Fruit fly (Drosophila melanogaster): ENCODE measurements around the gene Tomosyn.

Tomosyn gene

DNA sequence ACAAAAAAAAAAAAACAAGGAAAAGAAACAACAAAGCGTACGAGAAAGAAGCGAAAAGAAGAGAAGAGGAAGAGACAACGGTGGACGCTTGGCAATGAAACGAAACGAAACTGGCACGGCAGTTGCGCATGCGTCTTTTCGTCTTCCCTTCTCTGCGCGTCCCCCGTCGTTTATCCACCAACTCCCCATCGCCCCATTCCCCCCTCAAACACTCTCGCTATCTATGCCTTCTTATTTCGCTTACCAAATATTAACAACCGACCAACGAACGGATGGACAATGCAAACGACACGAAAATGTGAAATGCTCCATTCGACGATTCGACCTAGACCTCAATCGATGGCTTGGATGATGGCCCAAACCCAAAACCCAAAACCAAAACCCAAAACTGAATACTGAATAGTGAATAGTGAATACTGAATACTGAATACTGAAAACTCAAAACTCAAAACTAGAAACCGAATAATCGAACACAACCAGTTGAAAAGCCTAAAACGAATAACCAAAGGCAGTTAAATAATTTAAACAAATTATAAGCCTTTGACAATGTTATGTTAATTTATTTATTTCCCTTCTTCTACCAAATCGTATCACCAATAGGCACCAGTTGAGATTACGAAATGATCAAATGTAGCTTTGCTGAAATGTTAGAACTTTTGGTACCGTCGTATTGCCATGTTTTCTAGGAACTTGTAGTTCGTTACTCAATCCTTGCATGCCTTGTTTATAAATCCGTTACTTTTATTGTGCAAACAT lies 39.3 kb downstream of the Tomosyn start:
- TF ChIP-seq psq (GFP tag; optimal IDR thresholded peaks at IDR 0.05) (peak; percentile 79), CrebA (GFP tag; optimal IDR thresholded peaks at IDR 0.05; ENCODE audit: borderline replicate concordance) (no peak)

DNA sequence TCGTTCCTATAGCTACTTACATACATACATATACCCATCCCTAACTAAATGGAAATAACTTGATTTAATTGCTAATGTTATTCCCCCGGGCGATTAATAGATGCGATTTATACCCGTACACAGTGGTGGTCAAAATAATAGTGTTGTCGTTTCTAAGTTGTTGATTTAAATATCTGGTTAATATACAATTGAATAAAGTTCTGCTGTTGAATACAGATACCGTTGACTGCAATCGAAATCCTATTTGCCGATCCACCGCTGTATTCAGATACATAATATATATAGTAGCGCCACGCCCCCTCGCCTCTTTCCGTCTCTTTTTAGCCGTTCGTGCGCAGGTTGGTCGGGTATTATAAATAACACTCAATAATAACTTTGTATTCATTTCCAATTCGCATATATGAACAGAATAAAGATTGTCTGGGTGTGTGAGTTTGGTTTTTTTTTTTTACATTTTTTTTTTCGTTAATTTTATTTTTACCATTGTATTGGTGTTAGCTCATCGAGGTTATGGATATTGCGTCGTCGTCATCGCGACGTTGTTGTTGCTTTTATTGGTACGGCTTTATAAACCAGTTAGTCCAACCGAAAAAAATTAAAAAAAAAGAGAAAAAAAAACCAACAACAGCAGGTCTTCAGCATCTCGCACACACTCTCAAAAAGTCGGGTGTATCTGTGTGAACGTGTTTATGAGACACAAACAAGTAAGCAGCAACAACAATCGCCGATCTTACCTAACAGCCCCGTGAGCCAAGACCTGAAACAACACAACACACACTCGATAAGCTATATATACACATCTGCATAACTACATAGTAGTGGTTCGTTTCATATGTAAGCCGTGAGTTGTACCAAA lies 41.1 kb downstream of the Tomosyn start:
- peak in 1 of 2 experiments; percentile 26 for TF ChIP-seq foxo (GFP tag; optimal IDR thresholded peaks at IDR 0.05)
- no peak for TF ChIP-seq Abd-B (GFP tag; optimal IDR thresholded peaks at IDR 0.05)
- TF ChIP-seq lola (GFP tag; optimal IDR thresholded peaks at IDR 0.05), result no peak
- TF ChIP-seq OdsH (GFP tag; optimal IDR thresholded peaks at IDR 0.05), result no peak
- no peak for TF ChIP-seq CG9705 (GFP tag; optimal IDR thresholded peaks at IDR 0.05)
- TF ChIP-seq sage (GFP tag; optimal IDR thresholded peaks at IDR 0.05), result no peak
- TF ChIP-seq br (GFP tag; optimal IDR thresholded peaks at IDR 0.05), result no peak
- TF ChIP-seq Jra (GFP tag; optimal IDR thresholded peaks at IDR 0.05), result peak; percentile 10
- peak; percentile 34 for TF ChIP-seq ey (GFP tag; optimal IDR thresholded peaks at IDR 0.05)
- no peak for TF ChIP-seq Vsx2 (GFP tag; optimal IDR thresholded peaks at IDR 0.05; ENCODE audit: partially characterized antibody)
- peak; percentile 26 for TF ChIP-seq brk (GFP tag; optimal IDR thresholded peaks at IDR 0.05)
- no peak for TF ChIP-seq rgr (GFP tag; optimal IDR thresholded peaks at IDR 0.05)
- peak; percentile 15 for TF ChIP-seq woc (GFP tag; optimal IDR thresholded peaks at IDR 0.05)
- TF ChIP-seq dsf (GFP tag; optimal IDR thresholded peaks at IDR 0.05; ENCODE audit: borderline replicate concordance), result no peak
- TF ChIP-seq Sp1 (GFP tag; optimal IDR thresholded peaks at IDR 0.05), result peak; percentile 37
- TF ChIP-seq CrebA (GFP tag; optimal IDR thresholded peaks at IDR 0.05; ENCODE audit: borderline replicate concordance), result peak; percentile 70
- TF ChIP-seq Rel (GFP tag; optimal IDR thresholded peaks at IDR 0.05), result no peak
- TF ChIP-seq Rel (tag; optimal IDR thresholded peaks at IDR 0.05), result no peak
- no peak for TF ChIP-seq tai (GFP tag; optimal IDR thresholded peaks at IDR 0.05)
- peak; percentile 44 for TF ChIP-seq psq (GFP tag; optimal IDR thresholded peaks at IDR 0.05)
- no peak for TF ChIP-seq Mio (GFP tag; optimal IDR thresholded peaks at IDR 0.05)
- TF ChIP-seq fru (GFP tag; optimal IDR thresholded peaks at IDR 0.05), result peak; percentile 45
- TF ChIP-seq Dif (GFP tag; optimal IDR thresholded peaks at IDR 0.05; ENCODE audit: partially characterized antibody), result peak; percentile 42
- TF ChIP-seq CG32264 (GFP tag; optimal IDR thresholded peaks at IDR 0.05), result no peak
- TF ChIP-seq Hnf4 (GFP tag; optimal IDR thresholded peaks at IDR 0.05), result no peak
- peak in 1 of 2 experiments; percentile 48 for TF ChIP-seq dl (GFP tag; optimal IDR thresholded peaks at IDR 0.05; ENCODE audit: insufficient read depth in 1 of 2, partially characterized antibody in 2 of 2)
- TF ChIP-seq usp (GFP tag; optimal IDR thresholded peaks at IDR 0.05), result no peak
- no peak for TF ChIP-seq HLH106 (tag; optimal IDR thresholded peaks at IDR 0.05)
- peak; percentile 7 for TF ChIP-seq Hr83 (GFP tag; optimal IDR thresholded peaks at IDR 0.05; ENCODE audit: poor library complexity, severe bottlenecking)
- TF ChIP-seq h (GFP tag; optimal IDR thresholded peaks at IDR 0.05), result peak; percentile 33

DNA sequence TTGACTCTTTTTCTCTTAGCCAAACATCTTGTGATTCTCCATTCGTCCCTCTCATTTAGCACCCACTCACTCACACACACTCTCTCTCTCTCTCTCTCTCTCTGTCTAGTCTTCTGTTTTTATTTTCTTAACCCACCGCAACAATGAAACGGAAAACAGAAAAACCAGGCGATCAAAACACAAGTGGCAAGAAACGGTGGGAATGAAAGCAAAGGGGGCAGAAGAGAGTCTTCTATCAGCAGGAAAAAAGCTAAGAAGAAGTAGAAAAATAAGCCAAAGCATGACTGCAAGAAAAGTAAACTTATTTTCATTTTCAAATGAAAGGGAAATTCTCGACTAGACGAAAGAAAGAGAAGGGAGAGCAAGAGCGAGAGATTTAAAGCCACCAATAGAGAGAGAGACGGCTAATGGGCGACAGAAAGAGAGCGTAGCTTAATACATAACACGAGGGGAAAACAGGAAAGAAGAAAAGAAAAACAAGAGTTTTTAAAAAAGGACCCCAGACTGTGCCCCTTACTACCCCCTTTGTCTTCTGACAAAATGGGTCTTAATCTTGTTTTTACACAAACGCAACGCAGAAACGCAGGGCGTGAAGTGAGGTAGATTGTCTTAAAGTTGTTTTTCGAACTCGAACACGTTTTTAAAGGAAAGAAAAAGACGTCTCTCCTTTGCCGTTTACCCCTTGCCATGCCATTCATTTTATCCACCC lies 42.6 kb downstream of the Tomosyn start:
- TF ChIP-seq Jra (GFP tag; optimal IDR thresholded peaks at IDR 0.05) (peak; percentile 9), Abd-B (GFP tag; optimal IDR thresholded peaks at IDR 0.05) (no peak), jim (GFP tag; optimal IDR thresholded peaks at IDR 0.05) (peak; percentile 74), fru (GFP tag; optimal IDR thresholded peaks at IDR 0.05) (peak; percentile 10), CG32264 (GFP tag; optimal IDR thresholded peaks at IDR 0.05) (no peak), GATAd (GFP tag; optimal IDR thresholded peaks at IDR 0.05) (no peak), N (GFP tag; optimal IDR thresholded peaks at IDR 0.05) (no peak), Vsx2 (GFP tag; optimal IDR thresholded peaks at IDR 0.05; ENCODE audit: partially characterized antibody) (no peak), Dif (GFP tag; optimal IDR thresholded peaks at IDR 0.05; ENCODE audit: partially characterized antibody) (peak; percentile 30), usp (GFP tag; optimal IDR thresholded peaks at IDR 0.05) (no peak), pan (optimal IDR thresholded peaks at IDR 0.05) (no peak), psq (GFP tag; optimal IDR thresholded peaks at IDR 0.05) (peak; percentile 77), lola (GFP tag; optimal IDR thresholded peaks at IDR 0.05) (no peak), Sp1 (GFP tag; optimal IDR thresholded peaks at IDR 0.05) (peak; percentile 43), Hr78 (GFP tag; optimal IDR thresholded peaks at IDR 0.05) (no peak), Hr83 (GFP tag; optimal IDR thresholded peaks at IDR 0.05; ENCODE audit: poor library complexity, severe bottlenecking) (no peak), woc (GFP tag; optimal IDR thresholded peaks at IDR 0.05) (peak; percentile 65), h (GFP tag; optimal IDR thresholded peaks at IDR 0.05) (no peak), Rel (GFP tag; optimal IDR thresholded peaks at IDR 0.05) (no peak), Rel (tag; optimal IDR thresholded peaks at IDR 0.05) (peak; percentile 22), HLH106 (tag; optimal IDR thresholded peaks at IDR 0.05) (no peak), brk (GFP tag; optimal IDR thresholded peaks at IDR 0.05) (no peak), CG9705 (GFP tag; optimal IDR thresholded peaks at IDR 0.05) (no peak), Hnf4 (GFP tag; optimal IDR thresholded peaks at IDR 0.05) (peak; percentile 58), dl (GFP tag; optimal IDR thresholded peaks at IDR 0.05; ENCODE audit: insufficient read depth in 1 of 2, partially characterized antibody in 2 of 2) (no peak), OdsH (GFP tag; optimal IDR thresholded peaks at IDR 0.05) (no peak)
